Worm (Caenorhabditis elegans): ENCODE data around the gene rpl-23.

DNA sequence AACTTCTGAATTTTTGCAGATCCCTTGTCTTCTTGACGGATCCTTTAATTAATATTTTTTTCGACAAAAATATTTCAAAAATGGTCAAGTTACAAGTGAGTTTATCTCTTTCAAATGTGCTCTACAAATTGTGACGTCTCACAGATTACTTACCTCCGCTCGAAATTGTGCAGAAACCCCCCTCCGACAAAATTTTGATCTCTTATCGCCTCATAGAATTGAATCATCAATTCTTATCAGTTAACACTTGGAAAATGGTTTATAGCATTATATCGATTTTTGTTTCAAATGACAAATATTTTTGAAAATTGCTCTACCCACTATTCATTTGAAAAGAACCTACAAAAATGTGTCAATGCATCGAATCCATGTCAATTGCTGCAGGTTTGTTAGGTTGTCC lies 29.0 kb upstream of the rpl-23 start, which contains the start of gene B0244.10:
- TF ChIP-seq mml-1 (tag; optimal IDR thresholded peaks at IDR 0.05) (no peak), egl-27 (tag; optimal IDR thresholded peaks at IDR 0.05) (no peak), nhr-25 (tag; optimal IDR thresholded peaks at IDR 0.05) (no peak), skn-1 (tag; optimal IDR thresholded peaks at IDR 0.05) (no peak), zag-1 (tag; optimal IDR thresholded peaks at IDR 0.05) (no peak), R02D3.7 (tag; optimal IDR thresholded peaks at IDR 0.05) (no peak)
